Fruit fly (Drosophila melanogaster) whole organism, embryonic: ENCODE data around the gene CG4594.
A peak's percentile ranks its signal among the peaks of the same experiment; 100 is the strongest.

Experiments used
- Abd-B ChIP-seq: fragments of 200-800 bp; sonication (Bioruptor generic); optimal IDR thresholded peaks from 2 replicates; lab custom pipeline; 2018; ENCODE audit warnings: missing biosample characterization, mild to moderate bottlenecking, missing genetic modification characterization, moderate library complexity
- Adf1 ChIP-seq: fragments of 200-800 bp; sonication (Bioruptor generic); IDR thresholded peaks from 2 replicates; pipeline ENCODE4 v1.3.6; 2022; ENCODE audit warnings: missing biosample characterization, missing genetic modification characterization
- CG10431 ChIP-seq: fragments of 200-800 bp; sonication (Bioruptor generic); optimal IDR thresholded peaks from 3 replicates; lab custom pipeline; 2018; ENCODE audit warnings: missing biosample characterization, mild to moderate bottlenecking, missing genetic modification characterization
- CG11504 ChIP-seq: fragments of 200-800 bp; sonication (Bioruptor generic); optimal IDR thresholded peaks from 3 replicates; lab custom pipeline; 2019; ENCODE audit warnings: missing biosample characterization, mild to moderate bottlenecking, missing genetic modification characterization, moderate library complexity
- CG12391 ChIP-seq: fragments of 200-800 bp; sonication (Bioruptor generic); optimal IDR thresholded peaks from 3 replicates; lab custom pipeline; 2018; ENCODE audit warnings: missing biosample characterization, mild to moderate bottlenecking, missing genetic modification characterization, moderate library complexity
- CG14710 ChIP-seq: fragments of 200-800 bp; sonication (Bioruptor generic); optimal IDR thresholded peaks from 3 replicates; lab custom pipeline; 2019; ENCODE audit warnings: missing biosample characterization, mild to moderate bottlenecking, missing genetic modification characterization, moderate library complexity
- CG16813 ChIP-seq: fragments of 200-800 bp; sonication (Bioruptor generic); IDR thresholded peaks from 3 replicates; pipeline ENCODE4 v1.3.6; 2022; ENCODE audit warnings: missing biosample characterization, missing genetic modification characterization; ENCODE audit not compliant: partially characterized antibody
- CG16863 ChIP-seq: fragments of 200-800 bp; sonication (Bioruptor generic); optimal IDR thresholded peaks from 3 replicates; lab custom pipeline; 2016; ENCODE audit warnings: missing biosample characterization, missing genetic modification characterization
- CG17361 ChIP-seq: fragments of 200-800 bp; sonication (Bioruptor generic); IDR thresholded peaks from 3 replicates; pipeline ENCODE4 v1.3.6; 2022; ENCODE audit warnings: missing biosample characterization, missing genetic modification characterization
- CG2116 ChIP-seq: fragments of 200-800 bp; sonication (Bioruptor generic); optimal IDR thresholded peaks from 3 replicates; lab custom pipeline; 2018; ENCODE audit warnings: missing biosample characterization, mild to moderate bottlenecking, missing genetic modification characterization
- CG2678 ChIP-seq: fragments of 200-800 bp; sonication (Bioruptor generic); optimal IDR thresholded peaks from 3 replicates; lab custom pipeline; 2019; ENCODE audit warnings: missing biosample characterization, mild to moderate bottlenecking, missing genetic modification characterization, moderate library complexity
- CG2875 ChIP-seq: fragments of 200-800 bp; sonication (Bioruptor generic); optimal IDR thresholded peaks from 2 replicates; lab custom pipeline; 2017; ENCODE audit warnings: missing biosample characterization, mild to moderate bottlenecking, missing genetic modification characterization, missing genetic modification reagents
- CG30020 ChIP-seq: fragments of 200-800 bp; optimal IDR thresholded peaks from 2 replicates; lab custom pipeline; 2019; ENCODE audit warnings: missing biosample characterization, mild to moderate bottlenecking, missing genetic modification characterization, moderate library complexity
- CG31441 ChIP-seq: fragments of 200-800 bp; sonication (Bioruptor generic); IDR thresholded peaks from 2 replicates; pipeline ENCODE4 v1.3.6; 2022; ENCODE audit warnings: missing biosample characterization, missing genetic modification characterization
- CG34422 ChIP-seq: fragments of 200-800 bp; sonication (Bioruptor generic); IDR thresholded peaks from 3 replicates; pipeline ENCODE4 v1.3.6; 2022; ENCODE audit warnings: missing biosample characterization, missing genetic modification characterization
- CG8924 ChIP-seq: fragments of 200-800 bp; optimal IDR thresholded peaks from 3 replicates; lab custom pipeline; 2019; ENCODE audit warnings: missing biosample characterization, mild to moderate bottlenecking, missing genetic modification characterization, moderate library complexity
- Dp ChIP-seq: fragments of 200-800 bp; sonication (Bioruptor generic); optimal IDR thresholded peaks from 2 replicates; lab custom pipeline; 2018; ENCODE audit warnings: missing biosample characterization, mild to moderate bottlenecking, missing genetic modification characterization, moderate library complexity
- Ets97D ChIP-seq: fragments of 200-800 bp; sonication (Bioruptor generic); optimal IDR thresholded peaks from 3 replicates; lab custom pipeline; 2016; ENCODE audit warnings: missing biosample characterization, missing genetic modification characterization
- Med ChIP-seq: fragments of 200-800 bp; sonication (Bioruptor generic); peaks from one replicate; lab custom pipeline; 2016; ENCODE audit warnings: missing biosample characterization, missing genetic modification characterization, mild to moderate bottlenecking, inconsistent platforms, moderate library complexity
- Nf-YC ChIP-seq: fragments of 200-800 bp; optimal IDR thresholded peaks from 3 replicates; lab custom pipeline; 2019; ENCODE audit warnings: missing biosample characterization, mild to moderate bottlenecking, missing genetic modification characterization, moderate library complexity
- Pdp1 ChIP-seq, 2 experiments: fragments of 200-800 bp; sonication (Bioruptor generic); optimal IDR thresholded peaks; 3 replicates each; lab custom pipeline; 2016; ENCODE audit warnings: missing biosample characterization in 2 of 2, missing genetic modification characterization in 2 of 2, mild to moderate bottlenecking in 1 of 2, moderate library complexity in 1 of 2
- Scr ChIP-seq: fragments of 200-800 bp; sonication (Bioruptor generic); IDR thresholded peaks from 2 replicates; pipeline ENCODE4 v1.3.6; 2022; ENCODE audit warnings: missing biosample characterization, missing genetic modification characterization; ENCODE audit not compliant: partially characterized antibody
- Sry-δ ChIP-seq: fragments of 200-800 bp; sonication (Bioruptor generic); optimal IDR thresholded peaks from 2 replicates; lab custom pipeline; 2016; ENCODE audit warnings: missing biosample characterization, missing genetic modification characterization
- bbx ChIP-seq: fragments of 200-800 bp; sonication (Bioruptor generic); IDR thresholded peaks from 2 replicates; pipeline ENCODE4 v1.3.6; 2022; ENCODE audit warnings: missing biosample characterization, missing genetic modification characterization; ENCODE audit not compliant: partially characterized antibody
- bigmax ChIP-seq: fragments of 200-800 bp; sonication (Bioruptor generic); optimal IDR thresholded peaks from 2 replicates; lab custom pipeline; 2018; ENCODE audit warnings: missing biosample characterization, mild to moderate bottlenecking, missing genetic modification characterization
- cg ChIP-seq: fragments of 200-800 bp; sonication (Bioruptor generic); optimal IDR thresholded peaks from 3 replicates; lab custom pipeline; 2019; ENCODE audit warnings: missing biosample characterization, mild to moderate bottlenecking, missing genetic modification characterization, moderate library complexity
- chif ChIP-seq, 2 experiments: fragments of 200-800 bp; sonication (Bioruptor generic); optimal IDR thresholded peaks; 3 replicates each; lab custom pipeline; 2016; ENCODE audit warnings: missing biosample characterization in 2 of 2, missing genetic modification characterization in 2 of 2
- cwo ChIP-seq: fragments of 200-800 bp; sonication (Bioruptor generic); optimal IDR thresholded peaks from 3 replicates; lab custom pipeline; 2017; ENCODE audit warnings: missing biosample characterization, missing genetic modification characterization, mild to moderate bottlenecking, moderate library complexity, missing genetic modification reagents
- danr ChIP-seq: fragments of 200-800 bp; sonication (Bioruptor generic); IDR thresholded peaks from 2 replicates; pipeline ENCODE4 v1.3.6; 2022; ENCODE audit warnings: missing biosample characterization, missing genetic modification characterization
- exex ChIP-seq: fragments of 200-800 bp; sonication (Bioruptor generic); optimal IDR thresholded peaks from 4 replicates; lab custom pipeline; 2018; ENCODE audit warnings: missing biosample characterization, mild to moderate bottlenecking, missing genetic modification characterization, moderate library complexity
- gcm ChIP-seq: fragments of 200-800 bp; sonication (Bioruptor generic); optimal IDR thresholded peaks from 2 replicates; lab custom pipeline; 2019; ENCODE audit warnings: missing biosample characterization, mild to moderate bottlenecking, missing genetic modification characterization, moderate library complexity
- gem ChIP-seq: fragments of 200-800 bp; sonication (Bioruptor generic); optimal IDR thresholded peaks from 2 replicates; lab custom pipeline; 2019; ENCODE audit warnings: missing biosample characterization, mild to moderate bottlenecking, missing genetic modification characterization, moderate library complexity
- hkb ChIP-seq, 2 experiments: fragments of 200-800 bp in 1 of 2; fragments of >200 bp in 1 of 2; sonication (Bioruptor generic) in 1 of 2; IDR thresholded peaks in 1 of 2; optimal IDR thresholded peaks in 1 of 2; 2 replicates each; pipeline versions ENCODE4 v1.3.6 to Lab custom; 2017 to 2022; ENCODE audit warnings: missing biosample characterization in 1 of 2, missing genetic modification characterization in 1 of 2
- kay ChIP-seq: fragments of 200-800 bp; sonication (Bioruptor generic); optimal IDR thresholded peaks from 2 replicates; lab custom pipeline; 2016; ENCODE audit warnings: missing biosample characterization, missing genetic modification characterization
- nmo ChIP-seq: fragments of 200-800 bp; sonication (Bioruptor generic); optimal IDR thresholded peaks from 2 replicates; lab custom pipeline; 2018; ENCODE audit warnings: missing biosample characterization, mild to moderate bottlenecking, missing genetic modification characterization, moderate library complexity
- oc ChIP-seq: fragments of 200-800 bp; sonication (Bioruptor generic); optimal IDR thresholded peaks from 2 replicates; lab custom pipeline; 2018; ENCODE audit warnings: missing biosample characterization, mild to moderate bottlenecking, missing genetic modification characterization, moderate library complexity
- row ChIP-seq: fragments of 200-800 bp; sonication (Bioruptor generic); IDR thresholded peaks from 3 replicates; pipeline ENCODE4 v1.3.6; 2022; ENCODE audit warnings: missing biosample characterization, missing genetic modification characterization
- sug ChIP-seq: fragments of 200-800 bp; optimal IDR thresholded peaks from 2 replicates; lab custom pipeline; 2019; ENCODE audit warnings: missing biosample characterization, mild to moderate bottlenecking, missing genetic modification characterization, moderate library complexity
- trem ChIP-seq: fragments of 200-800 bp; optimal IDR thresholded peaks from 3 replicates; lab custom pipeline; 2019; ENCODE audit warnings: missing biosample characterization, mild to moderate bottlenecking, missing genetic modification characterization, moderate library complexity
- zen ChIP-seq: fragments of 200-800 bp; sonication (Bioruptor generic); optimal IDR thresholded peaks from 3 replicates; lab custom pipeline; 2018; ENCODE audit warnings: missing biosample characterization, mild to moderate bottlenecking, missing genetic modification characterization, moderate library complexity

Gene CG4594

dm6 chr2L:9912570-9913260 lies 7.2 kb upstream of the CG4594 start, which contains the start of the genes Etl1 and Srp54 (continued):
- TF ChIP-seq CG10431 (GFP tag; lab: Kevin White, UChicago), result no peak
- TF ChIP-seq gem (tag; lab: Kevin White, UChicago), result peak; percentile 24
- TF ChIP-seq CG16813 (GFP tag; lab: Robert Waterston, UW), result 0 out of 3 replicates have a peak, but pooled peaks have one; percentile 1
- TF ChIP-seq CG12391 (tag; lab: Kevin White, UChicago), result peak; percentile 22
- TF ChIP-seq kay (GFP tag; lab: Kevin White, UChicago), result no peak
- TF ChIP-seq hkb (optimal IDR thresholded peaks at IDR 0.05; lab: Kevin White, UChicago), result peak; percentile 84
- no peak for TF ChIP-seq hkb (GFP tag; IDR thresholded peaks at IDR 0.05; lab: Robert Waterston, UW)
- TF ChIP-seq Abd-B, result peak; percentile 27
- peak; percentile 91 for TF ChIP-seq CG2116 (GFP tag; lab: Kevin White, UChicago)
- TF ChIP-seq CG2678 (tag; lab: Kevin White, UChicago), result peak; percentile 7
- no peak for TF ChIP-seq CG16863 (GFP tag; lab: Kevin White, UChicago)
- peak; percentile 1 for TF ChIP-seq exex (tag; lab: Kevin White, UChicago)
- TF ChIP-seq Scr (GFP tag; lab: Robert Waterston, UW), result peak; percentile 35
- 0 out of 2 replicates have a peak, but pooled peaks have one; percentile 20 for TF ChIP-seq CG31441 (GFP tag; lab: Robert Waterston, UW)
- peak; percentile 28 for TF ChIP-seq Sry-δ (GFP tag; lab: Kevin White, UChicago)
- TF ChIP-seq CG30020 (tag; lab: Kevin White, UChicago), result peak; percentile 56
- peak; percentile 9 for TF ChIP-seq cg (GFP tag; lab: Kevin White, UChicago)
- TF ChIP-seq Nf-YC (tag; lab: Kevin White, UChicago), result peak; percentile 35
- peak; percentile 72 for TF ChIP-seq CG14710
- 0 out of 2 replicates have a peak, but pooled peaks have one; percentile 28 for TF ChIP-seq bbx (GFP tag; lab: Robert Waterston, UW)
- peak; percentile 75 for TF ChIP-seq bigmax (GFP tag; lab: Kevin White, UChicago)
- TF ChIP-seq Adf1 (GFP tag; lab: Robert Waterston, UW), result no peak
- TF ChIP-seq row (GFP tag; lab: Robert Waterston, UW), result 0 out of 3 replicates have a peak, but pooled peaks have one; percentile 21
- 0 out of 3 replicates have a peak, but pooled peaks have one; percentile 25 for TF ChIP-seq CG34422 (GFP tag; lab: Robert Waterston, UW)
- TF ChIP-seq trem, result peak; percentile 75
- peak in 1 of 2 experiments; percentile 37 for TF ChIP-seq Pdp1 (GFP tag; optimal IDR thresholded peaks at IDR 0.05; lab: Kevin White, UChicago)
- no peak for TF ChIP-seq cwo (GFP tag; lab: Kevin White, UChicago)
- TF ChIP-seq CG2875 (GFP tag; lab: Kevin White, UChicago), result no peak
- no peak for TF ChIP-seq chif (GFP tag; optimal IDR thresholded peaks at IDR 0.05; lab: Kevin White, UChicago)
- peak; percentile 13 for TF ChIP-seq gcm (GFP tag; lab: Kevin White, UChicago)
- TF ChIP-seq nmo, result peak; percentile 42
- TF ChIP-seq Ets97D (GFP tag; lab: Kevin White, UChicago), result peak; percentile 9
- peak; percentile 27; the same call in 1 of the 3 replicates for TF ChIP-seq CG17361
- TF ChIP-seq sug (tag; lab: Kevin White, UChicago), result peak; percentile 9
- TF ChIP-seq CG11504 (tag; lab: Kevin White, UChicago), result peak; percentile 11
- TF ChIP-seq CG8924 (tag; lab: Kevin White, UChicago), result peak; percentile 10
- TF ChIP-seq Dp (GFP tag; lab: Kevin White, UChicago), result peak; percentile 77
- no peak for TF ChIP-seq danr
- TF ChIP-seq zen (tag; lab: Kevin White, UChicago), result peak; percentile 49
- peak; percentile 66 for TF ChIP-seq Med (GFP tag; lab: Kevin White, UChicago)
- no peak for TF ChIP-seq oc (tag; lab: Kevin White, UChicago)
